Fruit fly (Drosophila melanogaster): ENCODE measurements around the gene msd5.

The msd5 gene

dm6 chr3L:1323136-1323535, 9.8 kb downstream of the msd5 start (continued):
- TF ChIP-seq Nf-YC (tag; optimal IDR thresholded peaks at IDR 0.05) (no peak), Sox102F (GFP tag; optimal IDR thresholded peaks at IDR 0.05) (no peak), bowl (GFP tag; IDR thresholded peaks at IDR 0.05) (no peak), E2f1 (GFP tag; IDR thresholded peaks at IDR 0.05) (peak; percentile 44), CG32532 (GFP tag; IDR thresholded peaks at IDR 0.05) (peak; percentile 39; the same call in 1 of the 2 replicates), Kr (GFP tag; optimal IDR thresholded peaks at IDR 0.05) (no peak), insv (GFP tag; optimal IDR thresholded peaks at IDR 0.05) (no peak), psq (GFP tag; optimal IDR thresholded peaks at IDR 0.05) (no peak), CG10267 (tag; optimal IDR thresholded peaks at IDR 0.05) (peak; percentile 63), h (optimal IDR thresholded peaks at IDR 0.05) (no peak), wor (GFP tag; IDR thresholded peaks at IDR 0.05) (0 out of 2 replicates have a peak, but pooled peaks have one; percentile 11), Asciz (GFP tag; optimal IDR thresholded peaks at IDR 0.05) (peak; percentile 17), gfzf (GFP tag; optimal IDR thresholded peaks at IDR 0.05) (no peak), pho (GFP tag; optimal IDR thresholded peaks at IDR 0.05) (peak; percentile 11), CG32767 (GFP tag; IDR thresholded peaks at IDR 0.05) (peak; percentile 65; the same call in 1 of the 2 replicates), gsb (GFP tag; IDR thresholded peaks at IDR 0.05) (no peak), yki (optimal IDR thresholded peaks at IDR 0.05) (no peak), Bgb (GFP tag; IDR thresholded peaks at IDR 0.05; ENCODE audit: partially characterized antibody) (no peak), Hey (tag; optimal IDR thresholded peaks at IDR 0.05) (no peak), knrl (GFP tag; IDR thresholded peaks at IDR 0.05; ENCODE audit: partially characterized antibody) (no peak), gcm2 (GFP tag; optimal IDR thresholded peaks at IDR 0.05) (peak; percentile 34), CG10321 (GFP tag; IDR thresholded peaks at IDR 0.05) (no peak), CG7839 (tag; optimal IDR thresholded peaks at IDR 0.05) (peak; percentile 77), Mes4 (GFP tag; optimal IDR thresholded peaks at IDR 0.05) (peak; percentile 69), CG14965 (GFP tag; optimal IDR thresholded peaks at IDR 0.05; ENCODE audit: borderline replicate concordance) (no peak), fru (optimal IDR thresholded peaks at IDR 0.05) (no peak), CG12744 (GFP tag; optimal IDR thresholded peaks at IDR 0.05) (no peak), sim (GFP tag; IDR thresholded peaks at IDR 0.05) (peak; percentile 35; the same call in 1 of the 2 replicates), Trl (optimal IDR thresholded peaks at IDR 0.05) (no peak), Trl (GFP tag; optimal IDR thresholded peaks at IDR 0.05) (peak; percentile 57), E2f2 (GFP tag; IDR thresholded peaks at IDR 0.05) (peak; percentile 47; the same call in 1 of the 2 replicates), TFAM (GFP tag; optimal IDR thresholded peaks at IDR 0.05) (peak; percentile 10), CG10654 (GFP tag; optimal IDR thresholded peaks at IDR 0.05) (peak; percentile 49), tio (GFP tag; optimal IDR thresholded peaks at IDR 0.05) (no peak), ato (GFP tag; IDR thresholded peaks at IDR 0.05; ENCODE audit: partially characterized antibody) (no peak), nmo (GFP tag; optimal IDR thresholded peaks at IDR 0.05) (peak; percentile 89), CG10274 (GFP tag; optimal IDR thresholded peaks at IDR 0.05) (no peak), CG2678 (tag; optimal IDR thresholded peaks at IDR 0.05) (peak; percentile 76), fd102C (GFP tag; optimal IDR thresholded peaks at IDR 0.05) (no peak), lilli (GFP tag; optimal IDR thresholded peaks at IDR 0.05) (peak; percentile 68), CG15601 (tag; optimal IDR thresholded peaks at IDR 0.05) (peak; percentile 90), fd96Cb (tag; optimal IDR thresholded peaks at IDR 0.05) (peak; percentile 76), z (GFP tag; IDR thresholded peaks at IDR 0.05) (no peak), tap (tag; optimal IDR thresholded peaks at IDR 0.05) (peak; percentile 67), CG4617 (GFP tag; optimal IDR thresholded peaks at IDR 0.05; ENCODE audit: borderline replicate concordance) (peak; percentile 13), CHES-1-like (GFP tag; optimal IDR thresholded peaks at IDR 0.05) (peak; percentile 63), BtbVII (GFP tag; optimal IDR thresholded peaks at IDR 0.05) (peak; percentile 44), CoRest (tag; optimal IDR thresholded peaks at IDR 0.05) (peak; percentile 78), CG6272 (GFP tag; IDR thresholded peaks at IDR 0.05) (no peak), dysf (GFP tag; IDR thresholded peaks at IDR 0.05) (peak; percentile 51; the same call in 2 of the 3 replicates), CG18764 (GFP tag; optimal IDR thresholded peaks at IDR 0.05) (peak; percentile 50), fd3F (GFP tag; optimal IDR thresholded peaks at IDR 0.05) (no peak)

All from whole organism, embryonic.